Worm (Caenorhabditis elegans): ENCODE results near the gene dhs-9.

The dhs-9 gene

ce11 chrIII:5404998-5405397 lies 37.2 kb upstream of the dhs-9 start:
- TF ChIP-seq unc-55 (GFP tag; optimal IDR thresholded peaks at IDR 0.05) (no peak), nhr-129 (tag; optimal IDR thresholded peaks at IDR 0.05) (no peak), ztf-1 (GFP tag; conservative IDR thresholded peaks at IDR 0.05) (no peak), zag-1 (tag; optimal IDR thresholded peaks at IDR 0.05) (no peak), mab-5 (tag; optimal IDR thresholded peaks at IDR 0.05) (no peak), unc-39 (tag; optimal IDR thresholded peaks at IDR 0.05) (no peak), nhr-10 (tag; optimal IDR thresholded peaks at IDR 0.05) (no peak), elt-3 (tag; optimal IDR thresholded peaks at IDR 0.05) (no peak), lin-39 (tag; optimal IDR thresholded peaks at IDR 0.05) (no peak), lin-11 (tag; optimal IDR thresholded peaks at IDR 0.05) (no peak), mbf-1 (tag; optimal IDR thresholded peaks at IDR 0.05) (no peak)

DNA sequence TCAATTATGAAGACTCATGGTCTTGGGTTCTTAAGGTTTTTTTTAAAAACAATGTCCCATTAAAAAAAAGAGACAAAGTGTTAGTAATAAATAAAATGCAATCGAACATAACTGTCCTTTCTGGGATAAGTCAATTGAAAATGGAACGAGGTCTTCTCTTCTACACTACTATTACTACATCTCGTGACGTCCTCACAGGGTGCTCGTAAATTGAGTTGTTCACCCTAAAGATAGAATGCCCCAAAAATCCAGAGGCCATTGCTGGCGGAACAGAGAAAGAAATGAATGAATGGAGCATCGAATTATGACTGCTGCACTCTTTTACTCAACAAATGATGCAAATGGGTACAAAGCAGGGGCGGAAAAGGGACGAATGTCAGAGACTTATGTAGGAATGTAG lies 34.6 kb upstream of the dhs-9 start:
- TF ChIP-seq nhr-237 (tag; optimal IDR thresholded peaks at IDR 0.05) (no peak), nhr-77 (tag; optimal IDR thresholded peaks at IDR 0.05) (no peak), sem-4 (tag; optimal IDR thresholded peaks at IDR 0.05) (no peak), nhr-12 (tag; optimal IDR thresholded peaks at IDR 0.05) (no peak), alr-1 (tag; optimal IDR thresholded peaks at IDR 0.05) (no peak)

- TF ChIP-seq sma-9 (GFP tag; optimal IDR thresholded peaks at IDR 0.05) (no peak), sma-9 (tag; optimal IDR thresholded peaks at IDR 0.05) (no peak), ztf-1 (GFP tag; conservative IDR thresholded peaks at IDR 0.05) (no peak), nhr-10 (tag; optimal IDR thresholded peaks at IDR 0.05) (no peak), lsy-2 (tag; optimal IDR thresholded peaks at IDR 0.05) (no peak), peb-1 (tag; optimal IDR thresholded peaks at IDR 0.05) (no peak), C34F6.9 (tag; optimal IDR thresholded peaks at IDR 0.05) (no peak), skn-1 (tag; optimal IDR thresholded peaks at IDR 0.05) (no peak), F13H6.1 (tag; optimal IDR thresholded peaks at IDR 0.05) (no peak), ZK546.5 (tag; optimal IDR thresholded peaks at IDR 0.05) (no peak), nhr-6 (tag; optimal IDR thresholded peaks at IDR 0.05) (no peak), gmeb-1 (tag; optimal IDR thresholded peaks at IDR 0.05) (no peak), unc-39 (tag; optimal IDR thresholded peaks at IDR 0.05) (no peak), nhr-237 (tag; optimal IDR thresholded peaks at IDR 0.05) (no peak), mbf-1 (tag; optimal IDR thresholded peaks at IDR 0.05) (no peak)
These were observed 27.9 kb upstream of the dhs-9 start for ce11 chrIII:5395746-5396145.

- TF ChIP-seq skn-1 (tag; optimal IDR thresholded peaks at IDR 0.05): no peak
- no peak for TF ChIP-seq ama-1 (optimal IDR thresholded peaks at IDR 0.05)
- no peak for TF ChIP-seq R02D3.7 (tag; optimal IDR thresholded peaks at IDR 0.05)
- no peak for TF ChIP-seq nhr-237 (tag; optimal IDR thresholded peaks at IDR 0.05)
These were observed 21.5 kb upstream of the dhs-9 start for ce11 chrIII:5389365-5389764.

ce11 chrIII:5388113-5388512 lies 20.3 kb upstream of the dhs-9 start:
- TF ChIP-seq ztf-1 (GFP tag; conservative IDR thresholded peaks at IDR 0.05) (no peak), R02D3.7 (tag; optimal IDR thresholded peaks at IDR 0.05) (no peak), sem-4 (tag; optimal IDR thresholded peaks at IDR 0.05) (no peak), crh-2 (tag; optimal IDR thresholded peaks at IDR 0.05) (no peak), C34F6.9 (tag; optimal IDR thresholded peaks at IDR 0.05) (no peak)

ce11 chrIII:5385315-5385714 lies 17.5 kb upstream of the dhs-9 start, which contains the start of gene Y32H12A.7:
Gene Y32H12A.7, minus strand, starts transcription at chrIII:5385415.
- no peak for TF ChIP-seq zag-1 (tag; optimal IDR thresholded peaks at IDR 0.05)
- TF ChIP-seq ztf-11 (tag; optimal IDR thresholded peaks at IDR 0.05): no peak
- no peak for TF ChIP-seq nhr-12 (tag; optimal IDR thresholded peaks at IDR 0.05)
- TF ChIP-seq unc-62 (GFP tag; optimal IDR thresholded peaks at IDR 0.05): no peak
- no peak for TF ChIP-seq blmp-1 (tag; optimal IDR thresholded peaks at IDR 0.05; ENCODE audit: insufficient read depth)
- TF ChIP-seq mdl-1 (tag; optimal IDR thresholded peaks at IDR 0.05): no peak
- no peak for TF ChIP-seq fos-1 (tag; optimal IDR thresholded peaks at IDR 0.05)
- no peak for TF ChIP-seq nhr-23 (tag; optimal IDR thresholded peaks at IDR 0.05)
- TF ChIP-seq sma-3 (GFP tag; optimal IDR thresholded peaks at IDR 0.05): no peak
- TF ChIP-seq skn-1 (tag; optimal IDR thresholded peaks at IDR 0.05): no peak
- TF ChIP-seq nhr-11 (tag; optimal IDR thresholded peaks at IDR 0.05): no peak
- TF ChIP-seq dmd-4 (tag; optimal IDR thresholded peaks at IDR 0.05): no peak
- TF ChIP-seq lsy-2 (tag; optimal IDR thresholded peaks at IDR 0.05): no peak
- TF ChIP-seq nhr-77 (tag; optimal IDR thresholded peaks at IDR 0.05): no peak
- TF ChIP-seq nhr-237 (tag; optimal IDR thresholded peaks at IDR 0.05): no peak
- TF ChIP-seq peb-1 (tag; optimal IDR thresholded peaks at IDR 0.05): no peak
- TF ChIP-seq nhr-21 (tag; optimal IDR thresholded peaks at IDR 0.05): no peak
- no peak for TF ChIP-seq crh-2 (tag; optimal IDR thresholded peaks at IDR 0.05)
- no peak for TF ChIP-seq ceh-82 (tag; optimal IDR thresholded peaks at IDR 0.05)
- TF ChIP-seq nhr-25 (tag; optimal IDR thresholded peaks at IDR 0.05): no peak
